Worm (Caenorhabditis elegans): ENCODE measurements around the gene T27E9.6.
A peak's percentile ranks its signal among the peaks of the same experiment; 100 is the strongest.

Gene T27E9.6

DNA sequence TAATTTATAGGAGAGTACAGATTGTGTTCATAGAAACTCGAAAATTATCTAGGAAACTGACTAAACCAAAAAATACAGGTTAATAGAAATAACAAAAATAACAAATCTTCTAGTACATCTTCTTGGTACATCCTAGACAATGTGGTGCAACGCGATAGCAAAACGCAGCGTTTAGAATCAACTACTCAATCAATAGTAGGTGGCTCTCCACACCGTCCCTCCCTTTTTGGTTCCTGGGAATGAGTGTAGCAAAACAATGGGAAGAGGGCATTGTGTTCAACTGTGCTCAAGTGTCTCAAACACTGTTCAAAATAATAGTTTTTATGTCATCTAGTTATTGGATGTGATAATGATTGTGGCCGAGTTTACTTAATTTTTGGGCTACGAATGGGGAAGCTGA is at the start of gene T27E9.6:
TSS of gene T27E9.6 (minus strand) at position 101 of the 400 bp plus-strand sequence.
- TF ChIP-seq nhr-6 (tag; optimal IDR thresholded peaks at IDR 0.05) (no peak), aha-1 (tag) (peak; percentile 43), ZK546.5 (tag; optimal IDR thresholded peaks at IDR 0.05) (no peak), ceh-44 (GFP tag; IDR thresholded peaks at IDR 0.05) (no peak), hmg-1.1 (GFP tag; IDR thresholded peaks at IDR 0.05) (no peak)

DNA sequence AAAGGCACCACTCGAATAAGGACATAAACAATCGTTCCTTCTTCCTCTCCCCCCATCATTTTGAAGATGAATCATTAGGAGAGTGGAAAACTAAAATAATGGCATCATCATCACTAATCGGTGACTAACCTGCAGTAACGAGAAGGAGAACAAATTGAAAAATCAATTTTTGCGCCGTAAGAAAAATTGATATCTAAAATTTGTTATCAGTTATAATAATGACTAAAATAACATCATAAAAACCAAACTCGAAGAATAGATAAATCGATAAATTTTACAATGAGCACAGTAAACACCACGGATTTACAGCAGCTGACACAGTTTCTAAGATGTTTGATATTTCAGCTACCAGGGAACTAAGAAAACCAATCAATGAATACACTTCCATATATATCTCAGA is 49.6 kb upstream of the T27E9.6 start:
- TF ChIP-seq lin-29 (GFP tag; IDR thresholded peaks at IDR 0.05) (no peak), lin-13 (GFP tag; optimal IDR thresholded peaks at IDR 0.05) (no peak), zfp-3 (GFP tag; conservative IDR thresholded peaks at IDR 0.05) (no peak), Y75B8A.6 (GFP tag; IDR thresholded peaks at IDR 0.05) (no peak), F49E8.2 (tag; optimal IDR thresholded peaks at IDR 0.05; ENCODE audit: borderline replicate concordance) (no peak), T26A8.4 (GFP tag; IDR thresholded peaks at IDR 0.05) (no peak), zip-11 (GFP tag; IDR thresholded peaks at IDR 0.05) (no peak), daf-19 (GFP tag; conservative IDR thresholded peaks at IDR 0.05) (no peak), ceh-28 (tag; optimal IDR thresholded peaks at IDR 0.05) (no peak), ceh-82 (tag; optimal IDR thresholded peaks at IDR 0.05) (no peak), ama-1 (optimal IDR thresholded peaks at IDR 0.05) (no peak), ztf-7 (tag; optimal IDR thresholded peaks at IDR 0.05) (no peak), nhr-102 (tag; optimal IDR thresholded peaks at IDR 0.05) (no peak), nhr-28 (tag; optimal IDR thresholded peaks at IDR 0.05) (peak; percentile 52), F26F4.8 (GFP tag; conservative IDR thresholded peaks at IDR 0.05) (no peak), jun-1 (tag; optimal IDR thresholded peaks at IDR 0.05) (no peak), F10B5.3 (tag; optimal IDR thresholded peaks at IDR 0.05) (no peak), daf-8 (GFP tag; IDR thresholded peaks at IDR 0.05) (no peak), dmd-9 (GFP tag; IDR thresholded peaks at IDR 0.05) (no peak), pqm-1 (tag; optimal IDR thresholded peaks at IDR 0.05) (peak; percentile 84), lin-39 (tag; optimal IDR thresholded peaks at IDR 0.05) (no peak), hif-1 (tag; optimal IDR thresholded peaks at IDR 0.05) (no peak), Y105C5A.15 (GFP tag; IDR thresholded peaks at IDR 0.05) (no peak), mdl-1 (tag; optimal IDR thresholded peaks at IDR 0.05) (no peak), aha-1 (tag) (peak; percentile 46), mes-2 (tag; optimal IDR thresholded peaks at IDR 0.05; ENCODE audit: poor library complexity, severe bottlenecking) (peak; percentile 50), unc-130 (GFP tag; optimal IDR thresholded peaks at IDR 0.05) (no peak), aly-2 (tag; optimal IDR thresholded peaks at IDR 0.05) (no peak), mdt-29 (GFP tag; IDR thresholded peaks at IDR 0.05) (no peak), daf-16 (GFP tag; optimal IDR thresholded peaks at IDR 0.05) (no peak), daf-16 (tag; optimal IDR thresholded peaks at IDR 0.05) (peak; percentile 91), fos-1 (tag; optimal IDR thresholded peaks at IDR 0.05) (no peak), dmd-6 (GFP tag; IDR thresholded peaks at IDR 0.05) (peak; percentile 23; the same call in 1 of the 2 replicates), nhr-10 (tag; optimal IDR thresholded peaks at IDR 0.05) (no peak), nhr-77 (tag; optimal IDR thresholded peaks at IDR 0.05) (no peak), F44E2.7 (GFP tag; IDR thresholded peaks at IDR 0.05) (no peak), spr-3 (GFP tag; optimal IDR thresholded peaks at IDR 0.05) (no peak), php-3 (GFP tag; IDR thresholded peaks at IDR 0.05) (0 out of 2 replicates have a peak, but pooled peaks have one; percentile 22), sdz-12 (GFP tag; optimal IDR thresholded peaks at IDR 0.05) (no peak), hmg-1.1 (GFP tag; IDR thresholded peaks at IDR 0.05) (no peak), mxl-2 (GFP tag; conservative IDR thresholded peaks at IDR 0.05) (no peak), ZK337.2 (GFP tag; IDR thresholded peaks at IDR 0.05) (no peak), zfp-2 (tag; optimal IDR thresholded peaks at IDR 0.05) (no peak), dve-1 (tag; optimal IDR thresholded peaks at IDR 0.05; ENCODE audit: insufficient read depth) (peak; percentile 77), ztf-11 (tag; optimal IDR thresholded peaks at IDR 0.05) (no peak), dpl-1 (GFP tag; optimal IDR thresholded peaks at IDR 0.05) (no peak), hlh-11 (tag; optimal IDR thresholded peaks at IDR 0.05) (peak; percentile 11), nhr-111 (GFP tag; optimal IDR thresholded peaks at IDR 0.05) (no peak)
